Worm (Caenorhabditis elegans) whole organism, L4 larva: Measurements from ENCODE around the gene Y43D4A.1.
"Not testable (repeated sequence)": the region's sequence is repeated elsewhere in the genome, so short reads cannot be mapped to it uniquely, and the experiment has no call there.

ENCODE experiments used
- F49E8.2 ChIP-seq: sonication (generic microtip); optimal IDR thresholded peaks from 2 replicates; lab custom pipeline; 2016; ENCODE audit warnings: missing compliant biosample characterization, mild to moderate bottlenecking, missing genetic modification characterization, borderline replicate concordance
- ama-1 ChIP-seq: fragments of 150-350 bp; optimal IDR thresholded peaks from 2 replicates; lab custom pipeline; 2014; ENCODE audit warnings: inconsistent platforms, mixed read lengths
- dve-1 ChIP-seq: sonication (generic microtip); optimal IDR thresholded peaks from 2 replicates; lab custom pipeline; 2017; ENCODE audit warnings: antibody characterized with exemption, mild to moderate bottlenecking, missing genetic modification characterization, missing compliant biosample characterization; ENCODE audit not compliant: insufficient read depth
- fkh-10 ChIP-seq: fragments of 150-350 bp; optimal IDR thresholded peaks from 2 replicates; lab custom pipeline; 2014; ENCODE audit warnings: missing biosample characterization, missing genetic modification reagents, missing genetic modification characterization
- hif-1 ChIP-seq, 2 experiments: sonication (generic microtip); optimal IDR thresholded peaks; 2 replicates each; lab custom pipeline; 2016 to 2017; ENCODE audit warnings: missing compliant biosample characterization in 2 of 2, missing genetic modification characterization in 2 of 2, missing genetic modification reagents in 2 of 2, missing genotype in 2 of 2, mild to moderate bottlenecking in 1 of 2
- lir-3 ChIP-seq: sonication (generic microtip); optimal IDR thresholded peaks from 2 replicates; lab custom pipeline; 2016; ENCODE audit warnings: mild to moderate bottlenecking, missing genetic modification characterization, missing compliant biosample characterization
- lsy-2 ChIP-seq, 2 experiments: fragments of 150-350 bp in 1 of 2; sonication (generic microtip) in 1 of 2; optimal IDR thresholded peaks; 2 replicates each; lab custom pipeline; 2014 to 2017; ENCODE audit warnings: missing biosample characterization in 2 of 2, missing genetic modification characterization in 2 of 2
- mxl-3 ChIP-seq: fragments of 200-800 bp; sonication (Bioruptor generic); optimal IDR thresholded peaks from 2 replicates; lab custom pipeline; 2018; ENCODE audit warnings: mild to moderate bottlenecking, missing genetic modification characterization, missing compliant biosample characterization
- nhr-6 ChIP-seq: fragments of 150-350 bp; optimal IDR thresholded peaks from 2 replicates; lab custom pipeline; 2014; ENCODE audit warnings: missing biosample characterization, missing genetic modification characterization
- nhr-76 ChIP-seq: fragments of 150-350 bp; optimal IDR thresholded peaks from 2 replicates; lab custom pipeline; 2014; ENCODE audit warnings: missing biosample characterization, missing genetic modification characterization
- spr-3 ChIP-seq: fragments of 200-800 bp; sonication (Bioruptor generic); optimal IDR thresholded peaks from 2 replicates; lab custom pipeline; 2018; ENCODE audit warnings: mild to moderate bottlenecking, missing genetic modification characterization, missing compliant biosample characterization
- ztf-11 ChIP-seq: fragments of 150-350 bp; optimal IDR thresholded peaks from 2 replicates; lab custom pipeline; 2014; ENCODE audit warnings: missing biosample characterization, missing genetic modification characterization

DNA sequence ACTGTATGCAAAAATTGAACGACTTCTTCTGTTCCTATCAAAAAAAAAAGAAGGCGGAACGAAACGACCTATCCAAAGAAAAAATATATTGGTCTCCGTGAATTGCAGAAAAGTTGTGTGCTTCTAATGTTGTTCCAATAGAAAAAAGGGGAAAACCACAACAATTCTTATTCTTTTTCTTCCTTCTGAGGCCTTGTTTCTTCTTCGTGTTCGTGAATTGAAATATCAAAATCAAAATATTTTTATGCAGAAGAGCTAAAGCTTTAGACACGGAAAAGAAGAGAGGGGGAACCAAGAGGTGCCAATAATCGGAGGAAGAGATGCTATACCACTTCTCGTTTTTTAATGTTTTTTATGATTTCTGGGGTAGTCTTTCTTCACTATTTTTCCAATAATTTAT lies 12.1 kb downstream of the Y43D4A.1 start, which contains the start of gene Y43D4A.2:
- TF ChIP-seq nhr-76; ama-1 (lab: Kevin White, UChicago); hif-1 (tag; optimal IDR thresholded peaks at IDR 0.05; lab: Kevin White, UChicago); dve-1 (tag; lab: Kevin White, UChicago); mxl-3 (GFP tag; lab: Kevin White, UChicago); F49E8.2 (tag; lab: Kevin White, UChicago); nhr-6 (tag; lab: Kevin White, UChicago); ztf-11 (tag; lab: Kevin White, UChicago); lir-3 (tag; lab: Kevin White, UChicago); fkh-10 (GFP tag; lab: Kevin White, UChicago); spr-3 (GFP tag; lab: Kevin White, UChicago); lsy-2 (tag; optimal IDR thresholded peaks at IDR 0.05; lab: Kevin White, UChicago): not testable (repeated sequence)
